Worm (Caenorhabditis elegans) whole organism, L3 larva: ENCODE data around the gene srd-59.

ENCODE experiments used
- R02D3.7 ChIP-seq: fragments of 150-350 bp; optimal IDR thresholded peaks from 2 replicates; lab custom pipeline; 2014; ENCODE audit warnings: missing biosample characterization, missing genetic modification characterization
- ZK546.5 ChIP-seq: sonication (generic microtip); optimal IDR thresholded peaks from 2 replicates; lab custom pipeline; 2017; ENCODE audit warnings: missing biosample characterization, missing genetic modification characterization
- aly-2 ChIP-seq: fragments of 150-350 bp; optimal IDR thresholded peaks from 2 replicates; lab custom pipeline; 2014; ENCODE audit warnings: missing biosample characterization, missing genetic modification characterization
- ceh-16 ChIP-seq: sonication (generic microtip); optimal IDR thresholded peaks from 2 replicates; lab custom pipeline; 2017; ENCODE audit warnings: missing biosample characterization, missing genetic modification characterization
- ceh-28 ChIP-seq: fragments of 150-350 bp; optimal IDR thresholded peaks from 2 replicates; lab custom pipeline; 2014; ENCODE audit warnings: missing biosample characterization, missing genetic modification reagents, missing genetic modification characterization
- ceh-9 ChIP-seq: sonication (generic microtip); optimal IDR thresholded peaks from 2 replicates; lab custom pipeline; 2018; ENCODE audit warnings: missing biosample characterization, missing genetic modification characterization
- daf-12 ChIP-seq: fragments of 150-350 bp; optimal IDR thresholded peaks from 2 replicates; lab custom pipeline; 2014; ENCODE audit warnings: missing biosample characterization, missing genetic modification reagents, missing genetic modification characterization
- egl-5 ChIP-seq: fragments of 150-350 bp; optimal IDR thresholded peaks from 2 replicates; lab custom pipeline; 2017; ENCODE audit warnings: missing biosample characterization, missing genetic modification reagents, missing genetic modification characterization, inconsistent platforms
- elt-1 ChIP-seq: fragments of 150-350 bp; optimal IDR thresholded peaks from 2 replicates; lab custom pipeline; 2014; ENCODE audit warnings: missing biosample characterization, missing genetic modification characterization
- elt-2 ChIP-seq: sonication (generic microtip); optimal IDR thresholded peaks from 2 replicates; lab custom pipeline; 2016; ENCODE audit warnings: missing genetic modification reagents, mild to moderate bottlenecking, missing genetic modification characterization, missing compliant biosample characterization
- elt-3 ChIP-seq, 3 experiments: fragments of 150-350 bp in 1 of 3; sonication (generic microtip) in 2 of 3; optimal IDR thresholded peaks; 2 replicates in 2 of 3; 4 replicates in 1 of 3; lab custom pipeline; 2014 to 2017; ENCODE audit warnings: missing biosample characterization in 3 of 3, missing genetic modification characterization in 3 of 3
- fkh-2 ChIP-seq: fragments of 150-350 bp; optimal IDR thresholded peaks from 2 replicates; lab custom pipeline; 2014; ENCODE audit warnings: missing biosample characterization, missing genetic modification reagents, missing genetic modification characterization
- fos-1 ChIP-seq: fragments of 150-350 bp; optimal IDR thresholded peaks from 2 replicates; lab custom pipeline; 2014; ENCODE audit warnings: missing biosample characterization, missing genetic modification characterization
- hmg-11 ChIP-seq: sonication (generic microtip); optimal IDR thresholded peaks from 2 replicates; lab custom pipeline; 2016; ENCODE audit warnings: missing genetic modification characterization, missing compliant biosample characterization
- jun-1 ChIP-seq: fragments of 150-350 bp; optimal IDR thresholded peaks from 2 replicates; lab custom pipeline; 2014; ENCODE audit warnings: missing biosample characterization, missing genetic modification reagents, missing genetic modification characterization
- lin-39 ChIP-seq: fragments of 150-350 bp; optimal IDR thresholded peaks from 2 replicates; lab custom pipeline; 2018; ENCODE audit warnings: missing biosample characterization, missing genetic modification reagents, missing genetic modification characterization
- lsy-12 ChIP-seq: sonication (generic microtip); optimal IDR thresholded peaks from 2 replicates; lab custom pipeline; 2016; ENCODE audit warnings: mild to moderate bottlenecking, missing genetic modification characterization, missing compliant biosample characterization
- mdl-1 ChIP-seq: fragments of 150-350 bp; optimal IDR thresholded peaks from 2 replicates; lab custom pipeline; 2014; ENCODE audit warnings: missing biosample characterization, missing genetic modification characterization
- nfya-1 ChIP-seq: sonication (generic microtip); optimal IDR thresholded peaks from 2 replicates; lab custom pipeline; 2017; ENCODE audit warnings: missing genetic modification characterization, mild to moderate bottlenecking, missing compliant biosample characterization, antibody characterized with exemption, moderate library complexity; ENCODE audit not compliant: insufficient read depth
- nhr-11 ChIP-seq: fragments of 150-350 bp; optimal IDR thresholded peaks from 2 replicates; lab custom pipeline; 2014; ENCODE audit warnings: missing biosample characterization, missing genetic modification characterization
- nhr-12 ChIP-seq: fragments of 150-350 bp; optimal IDR thresholded peaks from 2 replicates; lab custom pipeline; 2014; ENCODE audit warnings: missing biosample characterization, missing genetic modification characterization
- nhr-23 ChIP-seq: fragments of 150-350 bp; optimal IDR thresholded peaks from 2 replicates; lab custom pipeline; 2014; ENCODE audit warnings: missing biosample characterization, missing genetic modification reagents, missing genetic modification characterization
- nhr-237 ChIP-seq: fragments of 150-350 bp; optimal IDR thresholded peaks from 2 replicates; lab custom pipeline; 2014; ENCODE audit warnings: missing biosample characterization, missing genetic modification characterization
- nhr-25 ChIP-seq: sonication (generic microtip); optimal IDR thresholded peaks from 2 replicates; lab custom pipeline; 2017; ENCODE audit warnings: missing biosample characterization, missing genetic modification characterization
- nhr-28 ChIP-seq: fragments of 150-350 bp; optimal IDR thresholded peaks from 2 replicates; lab custom pipeline; 2014; ENCODE audit warnings: missing biosample characterization, missing genetic modification characterization
- nhr-43 ChIP-seq: sonication (generic microtip); optimal IDR thresholded peaks from 2 replicates; lab custom pipeline; 2016; ENCODE audit warnings: mild to moderate bottlenecking, missing genetic modification characterization, missing compliant biosample characterization; ENCODE audit not compliant: poor library complexity, severe bottlenecking
- nhr-67 ChIP-seq: fragments of 150-350 bp; optimal IDR thresholded peaks from 2 replicates; lab custom pipeline; 2014; ENCODE audit warnings: missing biosample characterization, missing genetic modification characterization
- nhr-76 ChIP-seq: fragments of 150-350 bp; sonication (generic microtip); optimal IDR thresholded peaks from 5 replicates; lab custom pipeline; 2014; ENCODE audit warnings: missing biosample characterization, missing genetic modification characterization
- nhr-77 ChIP-seq: fragments of 150-350 bp; optimal IDR thresholded peaks from 2 replicates; lab custom pipeline; 2014; ENCODE audit warnings: missing biosample characterization, missing genetic modification characterization
- pqm-1 ChIP-seq: fragments of 150-350 bp; optimal IDR thresholded peaks from 2 replicates; lab custom pipeline; 2017; ENCODE audit warnings: missing biosample characterization, missing genetic modification characterization, inconsistent platforms
- sea-2 ChIP-seq: fragments of 150-350 bp; sonication (generic microtip); optimal IDR thresholded peaks from 4 replicates; lab custom pipeline; 2014; ENCODE audit warnings: missing biosample characterization, missing genetic modification reagents, missing genetic modification characterization
- snpc-4 ChIP-seq: fragments of 150-350 bp; optimal IDR thresholded peaks from 2 replicates; lab custom pipeline; 2014; ENCODE audit warnings: missing biosample characterization, missing genetic modification characterization
- tbx-2 ChIP-seq: sonication (generic microtip); optimal IDR thresholded peaks from 2 replicates; lab custom pipeline; 2016; ENCODE audit warnings: mild to moderate bottlenecking, missing genetic modification characterization, missing compliant biosample characterization
- ztf-11 ChIP-seq: fragments of 150-350 bp; optimal IDR thresholded peaks from 2 replicates; lab custom pipeline; 2014; ENCODE audit warnings: missing biosample characterization, missing genetic modification characterization
- ztf-4 ChIP-seq: fragments of 150-350 bp; optimal IDR thresholded peaks from 2 replicates; lab custom pipeline; 2014; ENCODE audit warnings: missing biosample characterization, missing genetic modification characterization

Gene srd-59

DNA sequence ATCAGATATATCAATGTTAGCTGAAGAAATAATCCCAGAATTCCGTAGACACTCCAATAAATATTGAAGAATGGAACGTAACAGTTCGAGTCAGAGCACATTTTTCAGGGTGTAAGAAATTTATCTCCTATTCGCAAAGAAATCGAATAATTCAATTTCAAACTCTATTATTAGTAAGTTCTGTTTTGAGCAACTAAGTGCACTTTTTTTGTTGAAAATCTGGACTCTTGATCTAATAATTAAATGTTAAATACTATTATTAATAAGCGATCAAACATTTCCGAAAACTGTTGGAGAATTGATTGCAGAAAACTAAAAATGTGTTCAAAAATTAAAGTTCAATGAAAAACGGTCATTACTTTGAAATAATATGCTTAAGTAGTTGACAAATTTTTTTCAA, 2.4 kb upstream of the srd-59 start, which contains the start of gene srd-56:
TSS of gene srd-56 (minus strand) at position 101 of the 400 bp plus-strand sequence.
- TF ChIP-seq hmg-11: no peak
- TF ChIP-seq nfya-1 (tag; lab: Kevin White, UChicago): no peak
- no peak for TF ChIP-seq mdl-1 (tag; lab: Kevin White, UChicago)
- no peak for TF ChIP-seq elt-1
- TF ChIP-seq lin-39: no peak
- no peak for TF ChIP-seq elt-2 (tag; lab: Kevin White, UChicago)
- no peak for TF ChIP-seq ztf-11 (tag; lab: Kevin White, UChicago)
- no peak for TF ChIP-seq ceh-16 (tag; lab: Kevin White, UChicago)
- TF ChIP-seq ZK546.5: no peak
- no peak for TF ChIP-seq daf-12
- TF ChIP-seq pqm-1 (tag; lab: Kevin White, UChicago): no peak
- no peak for TF ChIP-seq sea-2 (GFP tag; lab: Kevin White, UChicago)
- TF ChIP-seq aly-2: no peak
- TF ChIP-seq nhr-67: no peak
- no peak for TF ChIP-seq nhr-76
- TF ChIP-seq nhr-12 (tag; lab: Kevin White, UChicago): no peak
- no peak for TF ChIP-seq R02D3.7 (tag; lab: Kevin White, UChicago)
- TF ChIP-seq elt-3 (tag; optimal IDR thresholded peaks at IDR 0.05; lab: Kevin White, UChicago): no peak
- no peak for TF ChIP-seq egl-5 (tag; lab: Kevin White, UChicago)

- TF ChIP-seq nhr-25 (tag; lab: Kevin White, UChicago) (no peak), jun-1 (no peak), nhr-67 (no peak), ztf-11 (tag; lab: Kevin White, UChicago) (no peak), elt-3 (tag; optimal IDR thresholded peaks at IDR 0.05; lab: Kevin White, UChicago) (no peak), daf-12 (no peak), nhr-77 (tag; lab: Kevin White, UChicago) (no peak), fos-1 (tag; lab: Kevin White, UChicago) (no peak), nhr-11 (no peak), snpc-4 (tag; lab: Kevin White, UChicago) (no peak), lsy-12 (tag; lab: Kevin White, UChicago) (no peak), ceh-9 (tag; lab: Kevin White, UChicago) (no peak), elt-1 (no peak), nhr-28 (tag; lab: Kevin White, UChicago) (no peak), ceh-16 (tag; lab: Kevin White, UChicago) (no peak), hmg-11 (no peak), nhr-23 (no peak), tbx-2 (tag; lab: Kevin White, UChicago) (no peak), pqm-1 (tag; lab: Kevin White, UChicago) (no peak)
Measured at ce11 chrII:7204951-7205350, 537 bp upstream of the srd-59 start, which contains the start of gene srd-58. Gene srd-58 (minus strand): TSS chrII:7205051.

DNA sequence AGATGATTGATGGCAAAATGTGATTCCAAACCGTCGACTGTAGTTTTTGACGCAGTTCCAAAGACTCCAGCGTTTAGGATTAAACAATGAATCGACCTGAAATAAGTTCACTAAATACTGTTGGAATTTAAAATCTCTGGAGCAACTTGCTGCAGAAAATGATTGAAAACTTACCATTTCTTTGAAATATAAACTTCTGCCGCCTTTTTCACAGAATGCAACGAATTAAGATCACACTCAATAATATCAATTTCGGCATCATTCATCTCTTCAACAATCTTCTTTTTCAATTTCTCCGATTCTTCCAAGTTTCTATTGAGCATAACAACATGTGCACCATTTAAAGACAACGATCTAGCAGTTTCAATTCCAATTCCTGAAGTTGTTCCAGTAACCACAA, 2.2 kb downstream of the srd-59 start:
- TF ChIP-seq elt-2 (tag; lab: Kevin White, UChicago): no peak

DNA sequence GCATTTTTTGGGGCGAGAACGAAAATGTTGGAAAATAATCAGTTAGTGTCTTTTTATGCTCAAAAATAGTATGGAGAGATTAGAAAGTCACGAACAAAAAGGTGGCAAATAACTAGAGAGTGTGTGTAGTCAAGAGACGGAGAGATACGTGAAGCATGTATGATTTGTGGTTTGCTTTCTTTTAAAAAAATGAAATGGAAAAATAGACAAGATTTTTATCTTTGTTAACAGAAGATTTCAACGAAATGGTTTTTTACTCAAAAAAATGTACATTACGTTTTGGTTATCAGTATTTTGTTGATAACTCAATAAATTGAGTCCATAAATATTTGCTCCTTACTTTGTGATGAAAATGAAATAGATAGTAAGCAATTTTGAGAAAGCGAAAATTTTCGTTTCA, 2.7 kb downstream of the srd-59 start, which contains the start of gene dhs-7:
TSS of gene dhs-7 (minus strand) at position 277 of the 400 bp plus-strand sequence.
- peak; percentile 67 for TF ChIP-seq elt-2 (tag; lab: Kevin White, UChicago)
- TF ChIP-seq ceh-28 (tag; lab: Kevin White, UChicago): no peak
- TF ChIP-seq egl-5 (tag; lab: Kevin White, UChicago): no peak
- TF ChIP-seq jun-1: no peak
- TF ChIP-seq nhr-237: no peak

DNA sequence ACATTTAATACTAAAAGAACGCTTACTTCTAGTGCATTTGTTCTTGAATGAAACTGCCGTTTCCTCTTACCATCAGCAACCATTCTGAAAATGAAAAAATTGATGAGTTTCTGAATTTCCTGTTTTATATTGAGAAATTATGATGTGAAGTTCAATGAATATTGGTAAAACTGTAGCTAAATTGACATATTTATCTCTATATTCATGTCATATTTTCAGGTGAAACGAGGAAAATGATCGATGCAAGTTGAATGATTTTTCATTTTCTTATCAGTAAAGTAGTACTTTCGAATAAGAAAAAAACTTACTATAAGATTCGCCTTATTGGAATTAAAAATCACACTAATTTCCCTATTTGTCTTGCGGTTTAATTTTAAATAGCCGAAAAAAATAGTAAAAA, 4.7 kb downstream of the srd-59 start, which contains the start of gene E04F6.15:
TSS of gene E04F6.15 (minus strand) at position 101 of the 400 bp plus-strand sequence.
- no peak for TF ChIP-seq nfya-1 (tag; lab: Kevin White, UChicago)
- TF ChIP-seq ceh-9 (tag; lab: Kevin White, UChicago): no peak
- TF ChIP-seq ztf-4: no peak
- no peak for TF ChIP-seq elt-2 (tag; lab: Kevin White, UChicago)
- TF ChIP-seq snpc-4 (tag; lab: Kevin White, UChicago): no peak
- TF ChIP-seq jun-1: no peak
- no peak for TF ChIP-seq nhr-43 (tag; lab: Kevin White, UChicago)
- TF ChIP-seq fkh-2: no peak
- no peak for TF ChIP-seq nhr-237
- TF ChIP-seq ceh-16 (tag; lab: Kevin White, UChicago): no peak
